Fruit fly (Drosophila melanogaster): ENCODE measurements around the gene Ube4A.

Gene Ube4A

dm6 chr2L:6612477-6613004, 45.8 kb upstream of the Ube4A start (continued):
- TF ChIP-seq CG10267 (tag; optimal IDR thresholded peaks at IDR 0.05) (peak; percentile 100), sisA (GFP tag; IDR thresholded peaks at IDR 0.05) (peak; percentile 100), CG6683 (GFP tag; optimal IDR thresholded peaks at IDR 0.05) (peak; percentile 100), B-H2 (GFP tag; optimal IDR thresholded peaks at IDR 0.05) (peak; percentile 100), Nf-YC (tag; optimal IDR thresholded peaks at IDR 0.05) (peak; percentile 97), CG6654 (GFP tag; optimal IDR thresholded peaks at IDR 0.05) (peak; percentile 97), grau (tag; optimal IDR thresholded peaks at IDR 0.05) (peak; percentile 100), fd96Cb (tag; optimal IDR thresholded peaks at IDR 0.05) (peak; percentile 100), CG7987 (GFP tag; optimal IDR thresholded peaks at IDR 0.05) (peak; percentile 100), CG6791 (GFP tag; IDR thresholded peaks at IDR 0.05; ENCODE audit: partially characterized antibody) (peak; percentile 56; the same call in 1 of the 3 replicates), CG16779 (GFP tag; IDR thresholded peaks at IDR 0.05) (peak; percentile 100), rib (GFP tag; IDR thresholded peaks at IDR 0.05) (peak; percentile 100), klu (GFP tag; IDR thresholded peaks at IDR 0.05) (peak; percentile 100), Antp (GFP tag; optimal IDR thresholded peaks at IDR 0.05) (peak; percentile 100), fu2 (GFP tag; optimal IDR thresholded peaks at IDR 0.05) (peak; percentile 100), cato (GFP tag; optimal IDR thresholded peaks at IDR 0.05; ENCODE audit: borderline replicate concordance) (peak; percentile 100), CG8281 (tag; optimal IDR thresholded peaks at IDR 0.05) (peak; percentile 97), tap (tag; optimal IDR thresholded peaks at IDR 0.05) (peak; percentile 100), nom (GFP tag; optimal IDR thresholded peaks at IDR 0.05) (peak; percentile 100), Scr (GFP tag; IDR thresholded peaks at IDR 0.05; ENCODE audit: partially characterized antibody) (peak; percentile 36), CG9437 (GFP tag; optimal IDR thresholded peaks at IDR 0.05) (peak; percentile 98), CG8388 (GFP tag; optimal IDR thresholded peaks at IDR 0.05) (peak; percentile 100), CG2889 (GFP tag; IDR thresholded peaks at IDR 0.05) (peak; percentile 100), Ets65A (GFP tag) (peak; percentile 100), Hsf (GFP tag; optimal IDR thresholded peaks at IDR 0.05) (peak; percentile 100), CG11696 (GFP tag; IDR thresholded peaks at IDR 0.05) (peak; percentile 99), Rx (GFP tag; IDR thresholded peaks at IDR 0.05) (peak; percentile 100), Rfx (GFP tag; IDR thresholded peaks at IDR 0.05) (peak; percentile 100), Dip2 (GFP tag; IDR thresholded peaks at IDR 0.05) (peak; percentile 88), CG17328 (GFP tag; IDR thresholded peaks at IDR 0.05) (peak; percentile 100), C15 (GFP tag; IDR thresholded peaks at IDR 0.05) (peak; percentile 100), Optix (GFP tag; IDR thresholded peaks at IDR 0.05) (peak; percentile 100), yki (optimal IDR thresholded peaks at IDR 0.05) (no peak), wor (GFP tag; IDR thresholded peaks at IDR 0.05) (peak; percentile 100), Hey (tag; optimal IDR thresholded peaks at IDR 0.05) (peak; percentile 100), Usf (GFP tag; optimal IDR thresholded peaks at IDR 0.05) (peak; percentile 100), tna (GFP tag; IDR thresholded peaks at IDR 0.05; ENCODE audit: partially characterized antibody) (peak; percentile 42; the same call in 1 of the 2 replicates), Ets97D (GFP tag; optimal IDR thresholded peaks at IDR 0.05) (peak; percentile 98), slp2 (GFP tag; optimal IDR thresholded peaks at IDR 0.05) (peak; percentile 100), Meics (GFP tag; optimal IDR thresholded peaks at IDR 0.05) (peak; percentile 100), CG13123 (GFP tag; optimal IDR thresholded peaks at IDR 0.05) (peak; percentile 100), HHEX (GFP tag; optimal IDR thresholded peaks at IDR 0.05) (peak; percentile 100), Hmx (GFP tag; optimal IDR thresholded peaks at IDR 0.05) (peak; percentile 99), unpg (GFP tag; optimal IDR thresholded peaks at IDR 0.05) (peak; percentile 100), Med (GFP tag) (peak; percentile 100), CG12236 (GFP tag; optimal IDR thresholded peaks at IDR 0.05) (peak; percentile 100), CrebB (tag; optimal IDR thresholded peaks at IDR 0.05) (peak; percentile 100), gem (tag; optimal IDR thresholded peaks at IDR 0.05) (peak; percentile 100), pum (GFP tag; optimal IDR thresholded peaks at IDR 0.05) (peak; percentile 100), crp (GFP tag; optimal IDR thresholded peaks at IDR 0.05) (peak; percentile 31 to 86)
